Worm (Caenorhabditis elegans) whole organism, L4 larva: Measurements from ENCODE around the gene cyp-43A1.
A peak's percentile ranks its signal among the peaks of the same experiment; 100 is the strongest.

Experiments used
- F10B5.3 ChIP-seq: sonication (generic microtip); optimal IDR thresholded peaks from 2 replicates; lab custom pipeline; 2016; ENCODE audit warnings: mild to moderate bottlenecking, missing genetic modification characterization, missing compliant biosample characterization
- F49E8.2 ChIP-seq: sonication (generic microtip); optimal IDR thresholded peaks from 2 replicates; lab custom pipeline; 2016; ENCODE audit warnings: missing compliant biosample characterization, mild to moderate bottlenecking, missing genetic modification characterization, borderline replicate concordance
- T26A8.4 ChIP-seq: fragments of 200-800 bp; sonication (Bioruptor generic); IDR thresholded peaks from 2 replicates; pipeline ENCODE4 v1.3.6; 2022; ENCODE audit warnings: missing genetic modification characterization, missing compliant biosample characterization
- Y5F2A.4 ChIP-seq: fragments of 200-800 bp; sonication (Bioruptor generic); optimal IDR thresholded peaks from 2 replicates; lab custom pipeline; 2018; ENCODE audit warnings: mild to moderate bottlenecking, missing genetic modification characterization, missing compliant biosample characterization
- Y75B8A.6 ChIP-seq: fragments of 200-800 bp; sonication (Bioruptor generic); IDR thresholded peaks from 2 replicates; pipeline ENCODE4 v1.3.6; 2022; ENCODE audit warnings: missing genetic modification reagents, missing genetic modification characterization, missing compliant biosample characterization
- aha-1 ChIP-seq: fragments of 150-350 bp; peaks from one replicate; lab custom pipeline; 2014; ENCODE audit warnings: missing biosample characterization, missing genetic modification characterization
- ama-1 ChIP-seq: fragments of 150-350 bp; optimal IDR thresholded peaks from 2 replicates; lab custom pipeline; 2014; ENCODE audit warnings: inconsistent platforms, mixed read lengths
- arid-1 ChIP-seq: fragments of 200-800 bp; sonication (Bioruptor generic); conservative IDR thresholded peaks from 2 replicates; pipeline ENCODE4 v1.3.6; 2022; ENCODE audit warnings: missing genetic modification reagents, missing genetic modification characterization, missing compliant biosample characterization
- ceh-28 ChIP-seq: fragments of 150-350 bp; optimal IDR thresholded peaks from 2 replicates; lab custom pipeline; 2014; ENCODE audit warnings: missing biosample characterization, missing genetic modification reagents, missing genetic modification characterization
- ceh-82 ChIP-seq: sonication (generic microtip); optimal IDR thresholded peaks from 2 replicates; lab custom pipeline; 2017; ENCODE audit warnings: missing biosample characterization, missing genetic modification characterization
- daf-16 ChIP-seq, 3 experiments: sonication (generic microtip); optimal IDR thresholded peaks; 2 replicates each; lab custom pipeline; 2016 to 2017; ENCODE audit warnings: missing genetic modification characterization in 3 of 3, missing genetic modification reagents in 3 of 3, mild to moderate bottlenecking in 2 of 3, missing compliant biosample characterization in 2 of 3, missing biosample characterization in 1 of 3, moderate library complexity in 1 of 3
- daf-19 ChIP-seq: fragments of 200-800 bp; sonication (Bioruptor generic); conservative IDR thresholded peaks from 2 replicates; pipeline ENCODE4 v1.3.6; 2022; ENCODE audit warnings: missing genetic modification characterization, missing compliant biosample characterization
- daf-8 ChIP-seq: fragments of 200-800 bp; sonication (Bioruptor generic); IDR thresholded peaks from 2 replicates; pipeline ENCODE4 v1.3.6; 2022; ENCODE audit warnings: missing genetic modification characterization, missing compliant biosample characterization
- dmd-9 ChIP-seq: fragments of 200-800 bp; sonication (Bioruptor generic); IDR thresholded peaks from 2 replicates; pipeline ENCODE4 v1.3.6; 2022; ENCODE audit warnings: missing genetic modification reagents, missing genetic modification characterization, missing compliant biosample characterization
- dpl-1 ChIP-seq: fragments of 150-350 bp; optimal IDR thresholded peaks from 2 replicates; lab custom pipeline; 2014; ENCODE audit warnings: missing biosample characterization, missing genetic modification reagents, missing genetic modification characterization
- duxl-1 ChIP-seq: sonication (generic microtip); optimal IDR thresholded peaks from 2 replicates; lab custom pipeline; 2016; ENCODE audit warnings: mild to moderate bottlenecking, missing genetic modification characterization, moderate library complexity, missing compliant biosample characterization; ENCODE audit not compliant: poor library complexity
- fkh-10 ChIP-seq: fragments of 150-350 bp; optimal IDR thresholded peaks from 2 replicates; lab custom pipeline; 2014; ENCODE audit warnings: missing biosample characterization, missing genetic modification reagents, missing genetic modification characterization
- hlh-11 ChIP-seq: fragments of 200-800 bp; sonication (Bioruptor generic); optimal IDR thresholded peaks from 2 replicates; lab custom pipeline; 2018; ENCODE audit warnings: mild to moderate bottlenecking, missing genetic modification characterization, missing compliant biosample characterization
- hlh-30 ChIP-seq: sonication (generic microtip); optimal IDR thresholded peaks from 2 replicates; lab custom pipeline; 2017; ENCODE audit warnings: antibody characterized with exemption, mild to moderate bottlenecking, missing genetic modification characterization, missing compliant biosample characterization; ENCODE audit not compliant: insufficient read depth
- lim-7 ChIP-seq: fragments of 200-800 bp; sonication (Bioruptor generic); IDR thresholded peaks from 2 replicates; pipeline ENCODE4 v1.3.6; 2022; ENCODE audit warnings: missing genetic modification characterization, missing compliant biosample characterization
- lin-1 ChIP-seq: fragments of 200-800 bp; sonication (Bioruptor generic); IDR thresholded peaks from 2 replicates; pipeline ENCODE4 v1.3.6; 2022; ENCODE audit warnings: missing genetic modification reagents, missing genetic modification characterization, missing compliant biosample characterization
- lin-15B ChIP-seq: fragments of 150-350 bp; sonication (generic microtip); optimal IDR thresholded peaks from 3 replicates; lab custom pipeline; 2014; ENCODE audit warnings: missing biosample characterization, missing genetic modification characterization
- lin-29 ChIP-seq: fragments of 200-800 bp; sonication (Bioruptor generic); IDR thresholded peaks from 2 replicates; pipeline ENCODE4 v1.3.6; 2022; ENCODE audit warnings: missing genetic modification reagents, missing genetic modification characterization, missing compliant biosample characterization
- lin-39 ChIP-seq: fragments of 150-350 bp; optimal IDR thresholded peaks from 2 replicates; lab custom pipeline; 2014; ENCODE audit warnings: missing biosample characterization, missing genetic modification reagents, missing genetic modification characterization
- madf-5 ChIP-seq, 2 experiments: fragments of 200-800 bp; sonication (Bioruptor generic); IDR thresholded peaks; 2 replicates each; pipeline ENCODE4 v1.3.6; 2022; ENCODE audit warnings: missing compliant biosample characterization in 2 of 2, missing genetic modification characterization in 2 of 2
- mdt-29 ChIP-seq: fragments of 200-800 bp; sonication (Bioruptor generic); IDR thresholded peaks from 2 replicates; pipeline ENCODE4 v1.3.6; 2022; ENCODE audit warnings: missing genetic modification reagents, missing genetic modification characterization, missing compliant biosample characterization
- mep-1 ChIP-seq: fragments of 150-350 bp; sonication (generic microtip); optimal IDR thresholded peaks from 3 replicates; lab custom pipeline; 2014; ENCODE audit warnings: missing biosample characterization, missing genetic modification characterization
- mxl-2 ChIP-seq: fragments of 200-800 bp; sonication (Bioruptor generic); conservative IDR thresholded peaks from 2 replicates; pipeline ENCODE4 v1.3.6; 2022; ENCODE audit warnings: missing genetic modification reagents, missing genetic modification characterization, missing compliant biosample characterization
- nhr-102 ChIP-seq: sonication (generic microtip); optimal IDR thresholded peaks from 2 replicates; lab custom pipeline; 2016; ENCODE audit warnings: mild to moderate bottlenecking, missing genetic modification characterization, moderate library complexity, missing compliant biosample characterization
- nhr-11 ChIP-seq: fragments of 150-350 bp; optimal IDR thresholded peaks from 2 replicates; lab custom pipeline; 2014; ENCODE audit warnings: missing biosample characterization, missing genetic modification characterization
- nhr-237 ChIP-seq: sonication (generic microtip); optimal IDR thresholded peaks from 2 replicates; lab custom pipeline; 2017; ENCODE audit warnings: missing biosample characterization, missing genetic modification characterization
- nhr-25 ChIP-seq: sonication (generic microtip); optimal IDR thresholded peaks from 2 replicates; lab custom pipeline; 2017; ENCODE audit warnings: missing genetic modification characterization, mild to moderate bottlenecking, missing compliant biosample characterization, antibody characterized with exemption, moderate library complexity, borderline replicate concordance; ENCODE audit not compliant: insufficient read depth
- nhr-41 ChIP-seq: fragments of 200-800 bp; sonication (Bioruptor generic); IDR thresholded peaks from 2 replicates; pipeline ENCODE4 v1.3.6; 2022; ENCODE audit warnings: missing genetic modification reagents, missing genetic modification characterization, missing compliant biosample characterization
- nhr-42 ChIP-seq: fragments of 200-800 bp; sonication (Bioruptor generic); IDR thresholded peaks from 2 replicates; pipeline ENCODE4 v1.3.6; 2022; ENCODE audit warnings: missing genetic modification characterization, missing compliant biosample characterization
- nhr-48 ChIP-seq: sonication (generic microtip); optimal IDR thresholded peaks from 2 replicates; lab custom pipeline; 2016; ENCODE audit warnings: mild to moderate bottlenecking, missing genetic modification characterization, missing compliant biosample characterization
- nhr-6 ChIP-seq: fragments of 150-350 bp; optimal IDR thresholded peaks from 2 replicates; lab custom pipeline; 2014; ENCODE audit warnings: missing biosample characterization, missing genetic modification characterization
- nhr-76 ChIP-seq: fragments of 150-350 bp; optimal IDR thresholded peaks from 2 replicates; lab custom pipeline; 2014; ENCODE audit warnings: missing biosample characterization, missing genetic modification characterization
- nhr-77 ChIP-seq: fragments of 150-350 bp; optimal IDR thresholded peaks from 2 replicates; lab custom pipeline; 2014; ENCODE audit warnings: missing biosample characterization, missing genetic modification characterization
- pha-4 ChIP-seq, 2 experiments: fragments of 150-350 bp in 1 of 2; fragments of 200-800 bp in 1 of 2; sonication (Bioruptor generic) in 1 of 2; IDR thresholded peaks in 1 of 2; optimal IDR thresholded peaks in 1 of 2; 2 replicates each; pipeline versions ENCODE4 v1.3.6 to Lab custom; 2014 to 2022; ENCODE audit warnings: missing genetic modification characterization in 2 of 2, missing genetic modification reagents in 2 of 2, missing biosample characterization in 1 of 2, missing compliant biosample characterization in 1 of 2
- pqm-1 ChIP-seq: sonication (generic microtip); optimal IDR thresholded peaks from 2 replicates; lab custom pipeline; 2017; ENCODE audit warnings: missing biosample characterization, missing genetic modification characterization
- snpc-1.2 ChIP-seq: fragments of 200-800 bp; sonication (Bioruptor generic); IDR thresholded peaks from 2 replicates; pipeline ENCODE4 v1.3.6; 2022; ENCODE audit warnings: missing genetic modification reagents, missing genetic modification characterization, missing compliant biosample characterization
- snpc-4 ChIP-seq: fragments of 150-350 bp; optimal IDR thresholded peaks from 2 replicates; lab custom pipeline; 2014; ENCODE audit warnings: missing biosample characterization, missing genetic modification characterization
- spr-3 ChIP-seq: fragments of 200-800 bp; sonication (Bioruptor generic); optimal IDR thresholded peaks from 2 replicates; lab custom pipeline; 2018; ENCODE audit warnings: mild to moderate bottlenecking, missing genetic modification characterization, missing compliant biosample characterization
- unc-39 ChIP-seq: sonication (generic microtip); optimal IDR thresholded peaks from 2 replicates; lab custom pipeline; 2017; ENCODE audit warnings: missing biosample characterization, missing genetic modification characterization
- unc-62 ChIP-seq, 3 experiments: fragments of 150-350 bp in 1 of 3; sonication (generic microtip); optimal IDR thresholded peaks in 2 of 3; peaks in 1 of 3; 1 replicate in 1 of 3; 2 replicates in 2 of 3; lab custom pipeline; 2014 to 2017; ENCODE audit warnings: missing biosample characterization in 3 of 3, missing genetic modification characterization in 3 of 3, missing genetic modification reagents in 3 of 3, missing genotype in 1 of 3
- zip-11 ChIP-seq: fragments of 200-800 bp; sonication (Bioruptor generic); IDR thresholded peaks from 2 replicates; pipeline ENCODE4 v1.3.6; 2022; ENCODE audit warnings: missing genetic modification characterization, missing compliant biosample characterization
- zip-2 ChIP-seq: fragments of 150-350 bp; optimal IDR thresholded peaks from 2 replicates; lab custom pipeline; 2014; ENCODE audit warnings: missing biosample characterization, missing genetic modification characterization
- ztf-11 ChIP-seq: fragments of 150-350 bp; optimal IDR thresholded peaks from 2 replicates; lab custom pipeline; 2014; ENCODE audit warnings: missing biosample characterization, missing genetic modification characterization
- ztf-7 ChIP-seq: fragments of 150-350 bp; optimal IDR thresholded peaks from 2 replicates; lab custom pipeline; 2014; ENCODE audit warnings: missing biosample characterization, missing genetic modification characterization

Gene cyp-43A1

DNA sequence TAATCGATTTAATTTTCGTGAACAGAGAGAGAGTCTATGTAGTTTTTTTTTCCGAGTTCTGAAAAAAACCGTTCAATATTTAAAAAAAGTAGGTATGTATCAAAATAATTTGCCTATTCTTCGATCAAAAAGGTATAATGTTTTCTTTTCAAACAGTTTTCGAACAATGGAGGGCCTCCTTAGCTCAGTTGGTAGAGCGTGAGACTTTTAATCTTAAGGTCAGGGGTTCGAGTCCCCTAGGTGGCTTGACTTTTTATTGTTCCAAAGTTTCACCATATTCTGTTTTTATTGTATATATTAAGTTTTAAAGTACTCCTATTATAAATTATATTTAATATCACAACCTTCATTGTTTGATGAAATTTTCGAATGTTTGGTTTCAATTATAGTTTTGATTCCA, 843 bp upstream of the cyp-43A1 start:
- TF ChIP-seq mxl-2: 0 out of 2 replicates have a peak, but pooled peaks have one; percentile 39
- peak; percentile 46 for TF ChIP-seq spr-3 (GFP tag; lab: Kevin White, UChicago)
- no peak for TF ChIP-seq ama-1 (lab: Kevin White, UChicago)
- peak; percentile 44 to 90; a peak in 2 of 4 replicates for TF ChIP-seq madf-5 (GFP tag; IDR thresholded peaks at IDR 0.05; lab: Robert Waterston, UW)
- TF ChIP-seq nhr-76 (tag; lab: Kevin White, UChicago): no peak
- peak in 1 of 2 experiments; percentile 85 for TF ChIP-seq daf-16 (GFP tag; optimal IDR thresholded peaks at IDR 0.05; lab: Kevin White, UChicago)
- peak; percentile 65 for TF ChIP-seq daf-16 (tag; optimal IDR thresholded peaks at IDR 0.05; lab: Kevin White, UChicago)
- no peak for TF ChIP-seq lin-29
- TF ChIP-seq F49E8.2: peak; percentile 43
- peak; percentile 26 for TF ChIP-seq hlh-30 (tag; lab: Kevin White, UChicago)
- peak; percentile 56 for TF ChIP-seq duxl-1 (tag; lab: Kevin White, UChicago)
- peak; percentile 79; the same call in 1 of the 2 replicates for TF ChIP-seq pha-4 (GFP tag; IDR thresholded peaks at IDR 0.05; lab: Robert Waterston, UW)
- no peak for TF ChIP-seq pha-4 (tag; optimal IDR thresholded peaks at IDR 0.05; lab: Kevin White, UChicago)
- no peak for TF ChIP-seq snpc-4 (tag; lab: Kevin White, UChicago)
- no peak for TF ChIP-seq nhr-77 (tag; lab: Kevin White, UChicago)
- no peak for TF ChIP-seq lin-39 (tag; lab: Kevin White, UChicago)
- peak; percentile 59 for TF ChIP-seq zip-2 (tag; lab: Kevin White, UChicago)
- peak; percentile 52; the same call in 1 of the 2 replicates for TF ChIP-seq zip-11 (GFP tag; lab: Robert Waterston, UW)
- TF ChIP-seq lin-1 (GFP tag; lab: Robert Waterston, UW): peak; percentile 59; the same call in 1 of the 2 replicates
- peak; percentile 59 for TF ChIP-seq T26A8.4 (GFP tag; lab: Robert Waterston, UW)
- peak; percentile 61 for TF ChIP-seq mep-1
- TF ChIP-seq nhr-48: peak; percentile 11
- TF ChIP-seq ceh-82 (tag; lab: Kevin White, UChicago): no peak
- TF ChIP-seq nhr-41 (GFP tag; lab: Robert Waterston, UW): no peak; the same call in 1 of the 2 replicates
- peak; percentile 79 for TF ChIP-seq arid-1 (GFP tag; lab: Robert Waterston, UW)
- peak; percentile 43; the same call in 1 of the 2 replicates for TF ChIP-seq mdt-29 (GFP tag; lab: Robert Waterston, UW)
- no peak for TF ChIP-seq nhr-237 (tag; lab: Kevin White, UChicago)
- no peak for TF ChIP-seq F10B5.3 (tag; lab: Kevin White, UChicago)
- no peak for TF ChIP-seq nhr-11 (tag; lab: Kevin White, UChicago)
- peak; percentile 39; the same call in 1 of the 2 replicates for TF ChIP-seq nhr-42 (GFP tag; lab: Robert Waterston, UW)
- TF ChIP-seq lin-15B (tag; lab: Kevin White, UChicago): no peak
- no peak for TF ChIP-seq fkh-10 (GFP tag; lab: Kevin White, UChicago)
- no peak for TF ChIP-seq ceh-28
- peak; percentile 34 for TF ChIP-seq pqm-1 (tag; lab: Kevin White, UChicago)
- TF ChIP-seq aha-1 (tag; lab: Kevin White, UChicago): peak; percentile 34
- no peak for TF ChIP-seq unc-62 (GFP tag; optimal IDR thresholded peaks at IDR 0.05 in 1 of 2; lab: Kevin White, UChicago)
- TF ChIP-seq unc-62 (tag; optimal IDR thresholded peaks at IDR 0.05; lab: Kevin White, UChicago): no peak
- TF ChIP-seq nhr-6 (tag; lab: Kevin White, UChicago): no peak
- TF ChIP-seq Y75B8A.6 (GFP tag; lab: Robert Waterston, UW): peak; percentile 69; the same call in 1 of the 2 replicates
- peak; percentile 87 for TF ChIP-seq snpc-1.2 (GFP tag; lab: Robert Waterston, UW)
- TF ChIP-seq unc-39 (tag; lab: Kevin White, UChicago): no peak
- peak; percentile 83 for TF ChIP-seq daf-19 (GFP tag; lab: Robert Waterston, UW)
- peak; percentile 44 for TF ChIP-seq nhr-102 (tag; lab: Kevin White, UChicago)
- no peak for TF ChIP-seq daf-8 (GFP tag; lab: Robert Waterston, UW)
- peak; percentile 2 for TF ChIP-seq hlh-11 (tag; lab: Kevin White, UChicago)
- no peak for TF ChIP-seq ztf-11 (tag; lab: Kevin White, UChicago)
- TF ChIP-seq dpl-1: no peak
- peak; percentile 14 for TF ChIP-seq Y5F2A.4
- peak; percentile 97 for TF ChIP-seq lim-7 (GFP tag; lab: Robert Waterston, UW)
- peak; percentile 35 for TF ChIP-seq ztf-7
- no peak for TF ChIP-seq nhr-25
- TF ChIP-seq dmd-9 (GFP tag; lab: Robert Waterston, UW): 0 out of 2 replicates have a peak, but pooled peaks have one; percentile 19
